Fruit fly (Drosophila melanogaster): ENCODE results near the gene CG7376.

The CG7376 gene

DNA sequence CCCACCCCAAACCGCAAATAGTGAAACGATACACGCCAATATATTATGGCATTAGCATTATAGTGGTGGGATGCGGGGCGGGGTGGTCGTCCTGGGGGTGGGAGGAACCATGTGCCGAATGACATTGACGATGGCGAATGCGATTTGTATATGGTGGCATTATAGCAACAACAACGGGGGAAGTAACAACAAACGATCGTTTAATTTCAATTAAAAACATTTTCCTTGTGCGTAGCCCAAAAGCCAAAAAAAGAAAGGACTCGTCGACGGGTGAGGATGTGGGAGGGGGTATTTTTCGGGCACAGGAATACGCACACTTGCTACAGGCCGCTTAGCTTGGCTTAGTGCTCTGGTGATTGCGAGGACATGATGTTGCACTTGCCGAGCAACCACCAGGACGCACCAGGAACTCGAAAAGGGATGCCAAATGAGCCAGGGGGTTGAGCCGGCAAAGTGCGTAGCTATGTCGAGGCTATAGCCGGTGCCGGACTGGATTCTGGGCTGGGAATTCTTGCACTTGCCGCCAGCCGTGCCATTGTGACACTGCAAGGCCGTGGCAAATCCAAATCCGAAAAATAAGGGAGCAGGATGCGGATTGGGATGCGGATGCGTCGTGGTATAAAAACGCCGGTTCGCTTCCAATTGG is 11.4 kb upstream of the CG7376 start, which contains the start of gene Prdm13 (continued):
- TF ChIP-seq Doc2 (GFP tag; IDR thresholded peaks at IDR 0.05) (no peak), CG13296 (GFP tag; optimal IDR thresholded peaks at IDR 0.05) (no peak), chif (GFP tag; optimal IDR thresholded peaks at IDR 0.05) (no peak), CG10959 (GFP tag; IDR thresholded peaks at IDR 0.05) (no peak)

DNA sequence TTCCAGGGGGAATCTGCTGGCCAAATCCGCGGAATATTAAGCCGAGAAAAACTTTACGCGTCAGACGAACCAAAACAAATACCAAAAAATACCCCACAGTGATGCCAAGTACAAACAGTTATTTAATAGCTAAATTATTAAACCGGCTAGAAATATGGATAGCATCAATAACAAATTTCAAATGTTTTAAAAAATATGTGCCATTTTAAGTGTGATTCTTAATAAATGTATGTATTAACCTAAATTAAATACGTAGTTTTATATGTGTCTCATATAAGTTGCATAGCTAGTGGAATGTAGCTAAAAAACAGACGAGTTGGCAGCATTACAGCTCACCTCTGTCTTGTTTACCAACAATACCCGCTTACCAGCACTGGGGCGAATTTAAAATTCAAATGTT is 7.7 kb downstream of the CG7376 start, which contains the start of gene CG10274:
TSS of gene CG10274 (minus strand) at position 54 of the 400 bp plus-strand sequence.
- TF ChIP-seq btn (GFP tag; optimal IDR thresholded peaks at IDR 0.05) (no peak), ci (GFP tag; IDR thresholded peaks at IDR 0.05) (peak; percentile 35; the same call in 1 of the 3 replicates), nmo (GFP tag; optimal IDR thresholded peaks at IDR 0.05) (peak; percentile 91), CG6683 (GFP tag; optimal IDR thresholded peaks at IDR 0.05) (peak; percentile 39), Myb (GFP tag; optimal IDR thresholded peaks at IDR 0.05) (peak; percentile 72), CG10979 (tag; optimal IDR thresholded peaks at IDR 0.05) (peak; percentile 74), CG2889 (GFP tag; IDR thresholded peaks at IDR 0.05) (0 out of 3 replicates have a peak, but pooled peaks have one; percentile 38), Nf-YB (GFP tag; optimal IDR thresholded peaks at IDR 0.05) (peak; percentile 46), bsh (GFP tag; optimal IDR thresholded peaks at IDR 0.05) (peak in 1 of 2 experiments; percentile 68), stwl (tag; optimal IDR thresholded peaks at IDR 0.05) (peak; percentile 90), CG3847 (GFP tag; IDR thresholded peaks at IDR 0.05) (peak; percentile 78), klu (GFP tag; IDR thresholded peaks at IDR 0.05) (peak; percentile 73; the same call in 1 of the 2 replicates), so (GFP tag; IDR thresholded peaks at IDR 0.05) (0 out of 3 replicates have a peak, but pooled peaks have one; percentile 13), CG2202 (tag; optimal IDR thresholded peaks at IDR 0.05) (peak; percentile 57), org-1 (GFP tag; optimal IDR thresholded peaks at IDR 0.05) (peak; percentile 24), Trl (optimal IDR thresholded peaks at IDR 0.05) (no peak), Trl (GFP tag; optimal IDR thresholded peaks at IDR 0.05) (peak; percentile 71), Dll (GFP tag; IDR thresholded peaks at IDR 0.05; ENCODE audit: partially characterized antibody) (no peak), sisA (GFP tag; IDR thresholded peaks at IDR 0.05) (peak; percentile 73), ewg (GFP tag; optimal IDR thresholded peaks at IDR 0.05) (peak; percentile 61), GATAe (GFP tag; conservative IDR thresholded peaks at IDR 0.05) (no peak; the same call in 1 of the 2 replicates), vvl (GFP tag; IDR thresholded peaks at IDR 0.05) (peak; percentile 70), Dbx (GFP tag; IDR thresholded peaks at IDR 0.05) (peak; percentile 81), CG6791 (GFP tag; IDR thresholded peaks at IDR 0.05; ENCODE audit: partially characterized antibody) (no peak), CG14014 (GFP tag; IDR thresholded peaks at IDR 0.05) (peak; percentile 76), CG5180 (GFP tag; optimal IDR thresholded peaks at IDR 0.05) (no peak), CG12744 (GFP tag; optimal IDR thresholded peaks at IDR 0.05) (peak; percentile 48), Awh (GFP tag; IDR thresholded peaks at IDR 0.05) (no peak), H2.0 (GFP tag; IDR thresholded peaks at IDR 0.05) (peak; percentile 56; the same call in 1 of the 2 replicates), amos (GFP tag; IDR thresholded peaks at IDR 0.05; ENCODE audit: partially characterized antibody) (no peak), CG4328 (GFP tag; optimal IDR thresholded peaks at IDR 0.05) (peak; percentile 50), Sin3A (optimal IDR thresholded peaks at IDR 0.05) (peak; percentile 75), shn (GFP tag; optimal IDR thresholded peaks at IDR 0.05) (peak; percentile 70), grau (tag; optimal IDR thresholded peaks at IDR 0.05) (peak; percentile 83), tin (GFP tag; optimal IDR thresholded peaks at IDR 0.05) (peak; percentile 79), Oli (tag; optimal IDR thresholded peaks at IDR 0.05) (peak; percentile 68), CG17361 (GFP tag; IDR thresholded peaks at IDR 0.05) (no peak; the same call in 1 of the 3 replicates), ap (GFP tag; IDR thresholded peaks at IDR 0.05) (no peak), CG2875 (GFP tag; optimal IDR thresholded peaks at IDR 0.05) (no peak), Fer1 (GFP tag; optimal IDR thresholded peaks at IDR 0.05) (peak; percentile 79), Aef1 (GFP tag; IDR thresholded peaks at IDR 0.05) (peak; percentile 61), CG6654 (GFP tag; optimal IDR thresholded peaks at IDR 0.05) (peak; percentile 18), CG14050 (GFP tag; IDR thresholded peaks at IDR 0.05) (peak; percentile 34; the same call in 1 of the 3 replicates), CG13424 (tag; optimal IDR thresholded peaks at IDR 0.05) (peak; percentile 84), CG10462 (GFP tag; optimal IDR thresholded peaks at IDR 0.05) (peak; percentile 62)
